Worm (Caenorhabditis elegans) whole organism, early embryonic: Measurements from ENCODE around the gene ZK470.14.

Source experiments
- hnd-1 ChIP-seq: sonication (generic microtip); optimal IDR thresholded peaks from 2 replicates; lab custom pipeline; 2016; ENCODE audit warnings: missing genetic modification characterization, missing compliant biosample characterization
- pes-1 ChIP-seq: fragments of 200-800 bp; sonication (Bioruptor generic); IDR thresholded peaks from 2 replicates; pipeline ENCODE4 v1.3.6; 2022; ENCODE audit warnings: missing genetic modification reagents, missing genetic modification characterization, missing compliant biosample characterization
- sea-1 ChIP-seq: fragments of 200-800 bp; sonication (Bioruptor generic); conservative IDR thresholded peaks from 2 replicates; pipeline ENCODE4 v1.3.6; 2022; ENCODE audit warnings: missing genetic modification characterization, missing compliant biosample characterization

ZK470.14 gene

ce11 chrX:4216894-4217293, 49.6 kb downstream of the ZK470.14 start, which contains the start of the genes F20B6.10 and hpk-1:
Gene F20B6.10 (minus strand): TSS chrX:4217196.
Gene hpk-1 (minus strand): TSS chrX:4217290.
- no peak for TF ChIP-seq sea-1

DNA sequence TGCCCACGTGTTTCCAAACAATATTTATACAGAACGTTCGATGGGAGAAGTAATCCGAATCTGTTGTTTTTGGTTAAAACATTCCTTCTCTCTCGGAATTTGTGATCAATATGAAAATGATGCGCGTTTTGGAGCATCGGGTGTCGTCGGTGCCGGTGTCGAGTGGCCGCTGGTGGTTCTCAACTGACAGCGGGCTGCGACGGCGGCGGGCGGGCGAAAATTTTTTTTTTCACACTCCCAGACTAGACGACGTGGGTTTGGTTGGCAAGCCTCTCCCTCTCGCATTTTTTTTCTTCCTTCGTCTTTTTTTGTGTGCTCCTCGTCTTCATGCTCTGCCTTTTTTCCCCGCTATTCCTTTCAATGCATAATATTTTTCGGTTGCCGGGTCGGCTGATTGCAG, 50.9 kb downstream of the ZK470.14 start, which contains the start of gene W01H2.2:
Gene W01H2.2 (minus strand): TSS at position 285 of the 400 bp plus-strand sequence.
- TF ChIP-seq pes-1 (GFP tag; lab: Robert Waterston, UW): 0 out of 2 replicates have a peak, but pooled peaks have one; percentile 7
- no peak for TF ChIP-seq hnd-1 (tag; lab: Kevin White, UChicago)
